Fruit fly (Drosophila melanogaster): ENCODE data around the gene beat-IV.

The beat-IV gene

DNA sequence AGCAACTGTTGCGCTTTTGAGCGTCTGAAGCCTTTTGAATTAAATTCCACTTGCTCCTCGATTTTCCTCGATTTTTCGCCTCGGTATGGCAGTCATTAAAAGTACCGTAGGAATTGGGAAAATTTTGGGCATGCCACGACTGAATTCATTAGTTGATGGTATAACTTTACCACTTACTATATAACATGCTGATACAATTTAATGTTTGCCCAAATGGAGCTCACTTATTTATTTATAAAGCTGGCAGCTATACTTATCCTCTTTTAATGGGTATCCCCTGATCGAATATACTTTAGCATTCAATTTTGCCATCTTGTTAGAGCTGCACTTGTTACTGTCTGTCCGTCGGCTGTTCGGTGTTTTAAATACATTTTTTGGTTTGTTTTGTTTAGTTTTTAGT is 29.8 kb upstream of the beat-IV start (continued):
- TF ChIP-seq CG31627 (GFP tag; optimal IDR thresholded peaks at IDR 0.05) (no peak), fd59A (GFP tag; optimal IDR thresholded peaks at IDR 0.05) (no peak), CG8119 (GFP tag; IDR thresholded peaks at IDR 0.05) (peak; percentile 68; the same call in 2 of the 3 replicates), Lpt (GFP tag; optimal IDR thresholded peaks at IDR 0.05) (peak; percentile 26), Hr38 (GFP tag; optimal IDR thresholded peaks at IDR 0.05) (no peak), CG34406 (GFP tag; optimal IDR thresholded peaks at IDR 0.05) (no peak), acj6 (GFP tag; optimal IDR thresholded peaks at IDR 0.05) (no peak), CG11902 (GFP tag; optimal IDR thresholded peaks at IDR 0.05) (no peak), Met (GFP tag; optimal IDR thresholded peaks at IDR 0.05) (no peak), CG10669 (GFP tag; optimal IDR thresholded peaks at IDR 0.05) (no peak), Eip93F (GFP tag; optimal IDR thresholded peaks at IDR 0.05) (no peak), Eip75B (GFP tag; optimal IDR thresholded peaks at IDR 0.05) (no peak), dac (GFP tag; optimal IDR thresholded peaks at IDR 0.05) (no peak), CG16779 (tag; optimal IDR thresholded peaks at IDR 0.05) (no peak), net (GFP tag; optimal IDR thresholded peaks at IDR 0.05) (no peak), vri (GFP tag; optimal IDR thresholded peaks at IDR 0.05) (no peak), Sox15 (GFP tag; optimal IDR thresholded peaks at IDR 0.05) (no peak), CG7368 (GFP tag; optimal IDR thresholded peaks at IDR 0.05) (no peak), Gug (GFP tag; IDR thresholded peaks at IDR 0.05) (no peak), CG6276 (GFP tag; optimal IDR thresholded peaks at IDR 0.05) (peak; percentile 62), CG10631 (GFP tag; optimal IDR thresholded peaks at IDR 0.05) (no peak), CG6163 (GFP tag; IDR thresholded peaks at IDR 0.05) (no peak), OdsH (GFP tag; optimal IDR thresholded peaks at IDR 0.05) (peak; percentile 22), CG8632 (GFP tag; optimal IDR thresholded peaks at IDR 0.05) (no peak), svp (GFP tag) (no peak), CG11762 (GFP tag; optimal IDR thresholded peaks at IDR 0.05; ENCODE audit: insufficient read depth) (no peak), CG8319 (GFP tag; optimal IDR thresholded peaks at IDR 0.05) (no peak), CG6854 (GFP tag; optimal IDR thresholded peaks at IDR 0.05) (no peak), ss (GFP tag; optimal IDR thresholded peaks at IDR 0.05) (no peak), eg (GFP tag; IDR thresholded peaks at IDR 0.05) (peak; percentile 68)

DNA sequence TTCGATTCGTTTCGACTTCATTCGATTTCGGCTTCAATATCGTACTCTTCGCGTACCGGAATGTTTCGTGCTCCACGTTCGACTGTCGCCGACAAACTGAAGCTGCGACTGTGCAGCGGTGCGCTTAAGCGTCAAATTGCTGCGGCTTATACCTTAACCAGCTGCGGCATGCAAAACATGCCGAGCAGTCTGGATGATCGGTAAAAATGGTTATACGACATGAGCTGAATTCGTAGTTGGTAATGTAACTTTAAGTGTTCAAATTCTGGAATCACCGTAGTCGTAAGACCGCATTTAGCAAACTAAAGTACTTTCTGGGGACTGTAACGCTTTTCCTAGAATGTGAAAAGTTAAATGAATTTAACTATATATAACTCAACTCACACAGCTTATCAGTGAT is 26.3 kb upstream of the beat-IV start, which contains the start of gene CG10175:
TSS of gene CG10175 (minus strand) at position 101 of the 400 bp plus-strand sequence.
- TF ChIP-seq Hr38 (GFP tag; optimal IDR thresholded peaks at IDR 0.05): no peak
- peak; percentile 62 for TF ChIP-seq Eip78C (GFP tag)
- TF ChIP-seq CG6276 (GFP tag; optimal IDR thresholded peaks at IDR 0.05): no peak
- TF ChIP-seq CG34406 (GFP tag; optimal IDR thresholded peaks at IDR 0.05): no peak
- TF ChIP-seq eg (GFP tag; IDR thresholded peaks at IDR 0.05): no peak; the same call in 2 of the 3 replicates
- no peak for TF ChIP-seq CG3919 (GFP tag; optimal IDR thresholded peaks at IDR 0.05)
- no peak for TF ChIP-seq esn (GFP tag; optimal IDR thresholded peaks at IDR 0.05)
- no peak for TF ChIP-seq Eip75B (GFP tag; optimal IDR thresholded peaks at IDR 0.05)
- TF ChIP-seq CG11294 (GFP tag; IDR thresholded peaks at IDR 0.05): no peak
- no peak for TF ChIP-seq CG6792 (GFP tag; optimal IDR thresholded peaks at IDR 0.05)
- peak; percentile 16 for TF ChIP-seq CG32006 (GFP tag; optimal IDR thresholded peaks at IDR 0.05)
- TF ChIP-seq fd85E (GFP tag; optimal IDR thresholded peaks at IDR 0.05): no peak

DNA sequence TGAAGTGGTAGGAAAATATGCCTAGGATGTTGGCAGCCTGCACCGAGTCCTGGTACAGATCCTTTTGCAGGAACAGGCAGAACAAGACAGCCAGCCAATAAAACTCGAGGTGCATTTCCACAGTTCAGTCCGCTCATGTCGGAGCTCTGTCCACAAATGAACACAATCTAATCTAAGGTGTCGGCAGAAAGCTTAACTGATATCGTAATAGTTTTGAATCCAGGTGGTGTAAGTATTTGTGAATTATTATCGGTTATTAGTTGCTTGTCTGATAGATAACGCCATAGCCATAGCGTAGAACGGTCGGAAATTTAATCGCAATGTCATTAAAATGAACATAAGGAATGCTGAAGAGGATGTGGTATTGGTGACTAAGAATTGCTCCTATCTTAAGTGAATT is 22.6 kb upstream of the beat-IV start, which contains the start of gene Ugt303B3:
TSS of gene Ugt303B3 (minus strand) at position 159 of the 400 bp plus-strand sequence.
- TF ChIP-seq CG7368 (GFP tag; optimal IDR thresholded peaks at IDR 0.05) (no peak), fkh (GFP tag; optimal IDR thresholded peaks at IDR 0.05) (peak; percentile 19), fd59A (GFP tag; optimal IDR thresholded peaks at IDR 0.05) (no peak), CG6854 (GFP tag; optimal IDR thresholded peaks at IDR 0.05) (no peak), CG1621 (tag; optimal IDR thresholded peaks at IDR 0.05) (no peak)

Measured in whole organism, prepupa.